Fruit fly (Drosophila melanogaster) whole organism, prepupa: ENCODE results near the gene CG13733.
A peak's percentile ranks its signal among the peaks of the same experiment; 100 is the strongest.

Experiments used
- CG15336 ChIP-seq: fragments of 200-800 bp; sonication (Bioruptor generic); IDR thresholded peaks from 2 replicates; pipeline ENCODE4 v1.3.6; 2022; ENCODE audit warnings: missing biosample characterization, missing genetic modification characterization
- CG6854 ChIP-seq: fragments of 200-800 bp; sonication (Bioruptor generic); optimal IDR thresholded peaks from 2 replicates; lab custom pipeline; 2017; ENCODE audit warnings: missing biosample characterization, mild to moderate bottlenecking, missing genetic modification characterization
- CG9139 ChIP-seq: fragments of 200-800 bp; sonication (Bioruptor generic); optimal IDR thresholded peaks from 3 replicates; lab custom pipeline; 2017; ENCODE audit warnings: missing biosample characterization, mild to moderate bottlenecking, missing genetic modification characterization
- Hr39 ChIP-seq: fragments of 200-800 bp; sonication (Bioruptor generic); optimal IDR thresholded peaks from 2 replicates; lab custom pipeline; 2016; ENCODE audit warnings: missing biosample characterization, missing genetic modification characterization
- Hr4 ChIP-seq: fragments of 200-800 bp; sonication (Bioruptor generic); optimal IDR thresholded peaks from 3 replicates; lab custom pipeline; 2016; ENCODE audit warnings: missing biosample characterization, missing genetic modification characterization
- acj6 ChIP-seq: fragments of 200-800 bp; sonication (Bioruptor generic); optimal IDR thresholded peaks from 3 replicates; lab custom pipeline; 2016; ENCODE audit warnings: missing biosample characterization, missing genetic modification characterization
- lz ChIP-seq: fragments of 200-800 bp; sonication (Bioruptor generic); optimal IDR thresholded peaks from 3 replicates; lab custom pipeline; 2016; ENCODE audit warnings: missing biosample characterization, missing genetic modification characterization
- salr ChIP-seq, 2 experiments: fragments of 200-800 bp; sonication (Bioruptor generic); optimal IDR thresholded peaks; 3 replicates each; lab custom pipeline; 2016 to 2018; ENCODE audit warnings: missing biosample characterization in 2 of 2, missing genetic modification characterization in 2 of 2, mild to moderate bottlenecking in 1 of 2

The CG13733 gene

dm6 chr3L:17428779-17429178 is 49.9 kb downstream of the CG13733 start, which contains the start of gene Gorab (continued):
- no peak for TF ChIP-seq CG6854 (GFP tag; lab: Kevin White, UChicago)
- TF ChIP-seq CG9139 (GFP tag; lab: Kevin White, UChicago), result no peak
- peak; percentile 92 for TF ChIP-seq Hr39 (GFP tag; lab: Kevin White, UChicago)
- peak; percentile 89 for TF ChIP-seq acj6 (GFP tag; lab: Kevin White, UChicago)
- peak; percentile 52 to 70 for TF ChIP-seq salr (GFP tag; optimal IDR thresholded peaks at IDR 0.05; lab: Kevin White, UChicago)
- peak; percentile 86 for TF ChIP-seq CG15336 (GFP tag; lab: Robert Waterston, UW)
- TF ChIP-seq lz (GFP tag; lab: Kevin White, UChicago), result peak; percentile 82
- peak; percentile 90 for TF ChIP-seq Hr4 (GFP tag; lab: Kevin White, UChicago)
